Fruit fly (Drosophila melanogaster): ENCODE measurements around the gene Pli.

Gene Pli

dm6 chr3R:23890886-23891285 lies 1.0 kb upstream of the Pli start, which contains the start of gene TfIIA-S (continued):
- TF ChIP-seq pb (GFP tag; optimal IDR thresholded peaks at IDR 0.05) (peak; percentile 79), aop (GFP tag; IDR thresholded peaks at IDR 0.05) (no peak), Hr39 (optimal IDR thresholded peaks at IDR 0.05) (peak; percentile 17), gsb-n (tag; optimal IDR thresholded peaks at IDR 0.05) (peak; percentile 45), Ets97D (GFP tag; optimal IDR thresholded peaks at IDR 0.05) (peak; percentile 95), so (GFP tag; IDR thresholded peaks at IDR 0.05) (no peak), nom (GFP tag; optimal IDR thresholded peaks at IDR 0.05) (peak; percentile 35), slou (GFP tag; optimal IDR thresholded peaks at IDR 0.05) (peak; percentile 68), cwo (GFP tag; optimal IDR thresholded peaks at IDR 0.05) (no peak), Drgx (GFP tag; IDR thresholded peaks at IDR 0.05) (no peak), CG10543 (GFP tag; optimal IDR thresholded peaks at IDR 0.05) (peak; percentile 84), Atf-2 (GFP tag; optimal IDR thresholded peaks at IDR 0.05) (peak; percentile 75), crc (GFP tag; optimal IDR thresholded peaks at IDR 0.05) (peak; percentile 9), CG32532 (GFP tag; IDR thresholded peaks at IDR 0.05) (no peak), chm (GFP tag; IDR thresholded peaks at IDR 0.05) (no peak), Sin3A (optimal IDR thresholded peaks at IDR 0.05) (peak; percentile 65), pita (GFP tag; optimal IDR thresholded peaks at IDR 0.05) (no peak), disco-r (GFP tag; optimal IDR thresholded peaks at IDR 0.05) (peak; percentile 60), CG10565 (GFP tag; optimal IDR thresholded peaks at IDR 0.05) (no peak), CG7745 (tag; optimal IDR thresholded peaks at IDR 0.05) (no peak), CG10209 (GFP tag; optimal IDR thresholded peaks at IDR 0.05) (peak; percentile 69), CG14014 (GFP tag; IDR thresholded peaks at IDR 0.05) (no peak), CG31388 (GFP tag; optimal IDR thresholded peaks at IDR 0.05) (peak; percentile 55), CG2120 (GFP tag; optimal IDR thresholded peaks at IDR 0.05) (peak; percentile 91), CG7839 (tag; optimal IDR thresholded peaks at IDR 0.05) (peak; percentile 57), jing (GFP tag; optimal IDR thresholded peaks at IDR 0.05) (no peak), CG34376 (GFP tag; optimal IDR thresholded peaks at IDR 0.05) (peak; percentile 60), ewg (GFP tag; optimal IDR thresholded peaks at IDR 0.05) (peak; percentile 55), chinmo (GFP tag; IDR thresholded peaks at IDR 0.05; ENCODE audit: partially characterized antibody) (no peak), CG11093 (GFP tag; IDR thresholded peaks at IDR 0.05) (peak; percentile 49; the same call in 1 of the 3 replicates), Side (GFP tag; optimal IDR thresholded peaks at IDR 0.05) (peak; percentile 80), her (GFP tag; optimal IDR thresholded peaks at IDR 0.05) (peak; percentile 86), Elba2 (GFP tag; optimal IDR thresholded peaks at IDR 0.05) (peak; percentile 34), CG3726 (GFP tag; IDR thresholded peaks at IDR 0.05) (no peak), Hr51 (GFP tag; optimal IDR thresholded peaks at IDR 0.05) (peak in 1 of 2 experiments; percentile 83), twi (tag; optimal IDR thresholded peaks at IDR 0.05) (peak; percentile 3), Fer1 (GFP tag; optimal IDR thresholded peaks at IDR 0.05) (peak; percentile 82), CG6854 (GFP tag; optimal IDR thresholded peaks at IDR 0.05) (peak; percentile 12), CG1792 (GFP tag; optimal IDR thresholded peaks at IDR 0.05) (peak; percentile 84), Ets65A (GFP tag) (peak; percentile 99), inv (GFP tag; IDR thresholded peaks at IDR 0.05; ENCODE audit: partially characterized antibody) (no peak), CG12744 (GFP tag; optimal IDR thresholded peaks at IDR 0.05) (peak; percentile 69), Nf-YA (GFP tag; IDR thresholded peaks at IDR 0.05) (no peak), CG13296 (GFP tag; optimal IDR thresholded peaks at IDR 0.05) (no peak), kah (GFP tag; optimal IDR thresholded peaks at IDR 0.05) (no peak), gcm2 (GFP tag; optimal IDR thresholded peaks at IDR 0.05) (peak; percentile 19), ac (GFP tag; optimal IDR thresholded peaks at IDR 0.05) (no peak), B-H2 (GFP tag; optimal IDR thresholded peaks at IDR 0.05) (peak; percentile 93), dm (GFP tag; optimal IDR thresholded peaks at IDR 0.05) (peak; percentile 56), CG2116 (GFP tag; optimal IDR thresholded peaks at IDR 0.05) (peak; percentile 67), CG33557 (GFP tag; optimal IDR thresholded peaks at IDR 0.05) (peak; percentile 7), MESR4 (GFP tag; optimal IDR thresholded peaks at IDR 0.05) (peak; percentile 94)

Measured in whole organism, embryonic.